Worm (Caenorhabditis elegans): ENCODE data around the gene usp-14.

DNA sequence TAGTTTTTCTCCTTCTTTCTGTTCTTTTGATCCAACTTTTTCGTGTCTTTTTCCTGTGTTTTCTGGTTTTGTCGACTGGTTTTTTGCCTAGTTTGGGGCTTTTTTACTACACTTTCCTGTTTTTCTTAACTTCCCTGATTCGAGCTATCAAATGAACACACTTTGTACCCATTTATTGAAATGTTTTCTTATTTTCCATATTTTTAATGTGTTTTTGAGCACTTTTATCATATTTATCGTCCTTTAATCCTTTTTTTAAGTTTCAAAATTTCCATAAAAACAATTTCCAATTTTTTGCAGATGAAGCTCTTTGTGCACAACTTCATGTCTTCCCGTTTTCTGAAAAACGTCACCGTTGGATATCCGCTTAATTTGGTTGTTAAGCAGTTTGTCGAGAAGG is 45.5 kb upstream of the usp-14 start, which contains the start of gene C04H5.1:
- TF ChIP-seq snpc-3.4 (tag; optimal IDR thresholded peaks at IDR 0.05) (no peak), ceh-40 (GFP tag; IDR thresholded peaks at IDR 0.05) (no peak), snpc-4 (GFP tag; optimal IDR thresholded peaks at IDR 0.05) (no peak), snpc-4 (tag; optimal IDR thresholded peaks at IDR 0.05) (no peak), Y53F4B.3 (GFP tag; IDR thresholded peaks at IDR 0.05) (no peak), zfh-2 (GFP tag; conservative IDR thresholded peaks at IDR 0.05) (no peak), F49E8.2 (tag; optimal IDR thresholded peaks at IDR 0.05; ENCODE audit: insufficient read depth) (no peak), B0336.3 (GFP tag; IDR thresholded peaks at IDR 0.05) (no peak), lag-1 (GFP tag; IDR thresholded peaks at IDR 0.05) (no peak), F57A8.1 (GFP tag; optimal IDR thresholded peaks at IDR 0.05) (no peak), efl-1 (GFP tag; optimal IDR thresholded peaks at IDR 0.05) (no peak), snpc-1.3 (tag; optimal IDR thresholded peaks at IDR 0.05; ENCODE audit: insufficient read depth) (no peak)

All from whole organism, young adult.